Fruit fly (Drosophila melanogaster) whole organism, adult: Measurements from ENCODE around the gene wat.

Source experiments
- CG11617 ChIP-seq: fragments of 200-800 bp; sonication (Bioruptor generic); optimal IDR thresholded peaks from 2 replicates; lab custom pipeline; 2017; ENCODE audit warnings: mild to moderate bottlenecking, missing biosample characterization, missing genetic modification reagents, missing genetic modification characterization
- CG12768 ChIP-seq: fragments of 200-800 bp; sonication (Bioruptor generic); optimal IDR thresholded peaks from 2 replicates; lab custom pipeline; 2017; ENCODE audit warnings: missing biosample characterization, missing genetic modification characterization, mild to moderate bottlenecking, moderate library complexity, missing genetic modification reagents
- CG14711 ChIP-seq: fragments of 200-800 bp; sonication (Bioruptor generic); optimal IDR thresholded peaks from 2 replicates; lab custom pipeline; 2018; ENCODE audit warnings: missing biosample characterization, mild to moderate bottlenecking, missing genetic modification characterization, moderate library complexity
- CG1620 ChIP-seq: fragments of 200-800 bp; sonication (Bioruptor generic); optimal IDR thresholded peaks from 2 replicates; lab custom pipeline; 2016; ENCODE audit warnings: missing biosample characterization, missing genetic modification characterization
- CG33017 ChIP-seq: fragments of 200-800 bp; sonication (Bioruptor generic); optimal IDR thresholded peaks from 2 replicates; lab custom pipeline; 2018; ENCODE audit warnings: missing biosample characterization, mild to moderate bottlenecking, missing genetic modification characterization, moderate library complexity
- CG5204 ChIP-seq: fragments of 200-800 bp; sonication (Bioruptor generic); optimal IDR thresholded peaks from 2 replicates; lab custom pipeline; 2016; ENCODE audit warnings: missing biosample characterization, missing genetic modification characterization
- CG7045 ChIP-seq: fragments of 200-800 bp; sonication (Bioruptor generic); optimal IDR thresholded peaks from 2 replicates; lab custom pipeline; 2017; ENCODE audit warnings: missing biosample characterization, mild to moderate bottlenecking, missing genetic modification characterization
- CG7101 ChIP-seq: fragments of 200-800 bp; sonication (Bioruptor generic); optimal IDR thresholded peaks from 2 replicates; lab custom pipeline; 2018; ENCODE audit warnings: missing biosample characterization, mild to moderate bottlenecking, missing genetic modification characterization, moderate library complexity
- Clk ChIP-seq: fragments of 200-800 bp; sonication (Bioruptor generic); optimal IDR thresholded peaks from 2 replicates; lab custom pipeline; 2017; ENCODE audit warnings: missing biosample characterization, missing genetic modification characterization
- Crg-1 ChIP-seq: fragments of 200-800 bp; sonication (Bioruptor generic); optimal IDR thresholded peaks from 2 replicates; lab custom pipeline; 2016; ENCODE audit warnings: missing biosample characterization, missing genetic modification characterization
- Hr96 ChIP-seq: fragments of 200-800 bp; sonication (Bioruptor generic); optimal IDR thresholded peaks from 2 replicates; lab custom pipeline; 2016; ENCODE audit warnings: missing biosample characterization, missing genetic modification characterization
- Mnt ChIP-seq: fragments of 200-800 bp; sonication (Bioruptor generic); optimal IDR thresholded peaks from 2 replicates; lab custom pipeline; 2016; ENCODE audit warnings: missing biosample characterization, mild to moderate bottlenecking, missing genetic modification characterization
- bab1 ChIP-seq: fragments of 200-800 bp; sonication (Bioruptor generic); optimal IDR thresholded peaks from 3 replicates; lab custom pipeline; 2019; ENCODE audit warnings: missing biosample characterization, mild to moderate bottlenecking, missing genetic modification characterization, moderate library complexity
- cic ChIP-seq: fragments of 200-800 bp; sonication (Bioruptor generic); optimal IDR thresholded peaks from 2 replicates; lab custom pipeline; 2017; ENCODE audit warnings: missing biosample characterization, mild to moderate bottlenecking, missing genetic modification characterization, moderate library complexity
- cnc ChIP-seq, 2 experiments: fragments of >200 bp; optimal IDR thresholded peaks; 2 replicates each; lab custom pipeline; 2017
- kay ChIP-seq: fragments of 200-800 bp; sonication (Bioruptor generic); peaks from one replicate; lab custom pipeline; 2016; ENCODE audit warnings: missing biosample characterization, missing genetic modification characterization, borderline replicate concordance
- ovo ChIP-seq: fragments of 200-800 bp; sonication (Bioruptor generic); optimal IDR thresholded peaks from 2 replicates; lab custom pipeline; 2016; ENCODE audit warnings: missing biosample characterization, missing genetic modification characterization
- pad ChIP-seq: fragments of 200-800 bp; sonication (Bioruptor generic); optimal IDR thresholded peaks from 3 replicates; lab custom pipeline; 2017; ENCODE audit warnings: missing biosample characterization, missing genetic modification characterization, mild to moderate bottlenecking, moderate library complexity, missing genetic modification reagents
- tj ChIP-seq: fragments of 200-800 bp; sonication (Bioruptor generic); optimal IDR thresholded peaks from 3 replicates; lab custom pipeline; 2017; ENCODE audit warnings: missing biosample characterization, mild to moderate bottlenecking, missing genetic modification characterization, moderate library complexity
- toe ChIP-seq: fragments of 200-800 bp; sonication (Bioruptor generic); optimal IDR thresholded peaks from 2 replicates; lab custom pipeline; 2016; ENCODE audit warnings: missing biosample characterization, missing genetic modification characterization

wat gene

DNA sequence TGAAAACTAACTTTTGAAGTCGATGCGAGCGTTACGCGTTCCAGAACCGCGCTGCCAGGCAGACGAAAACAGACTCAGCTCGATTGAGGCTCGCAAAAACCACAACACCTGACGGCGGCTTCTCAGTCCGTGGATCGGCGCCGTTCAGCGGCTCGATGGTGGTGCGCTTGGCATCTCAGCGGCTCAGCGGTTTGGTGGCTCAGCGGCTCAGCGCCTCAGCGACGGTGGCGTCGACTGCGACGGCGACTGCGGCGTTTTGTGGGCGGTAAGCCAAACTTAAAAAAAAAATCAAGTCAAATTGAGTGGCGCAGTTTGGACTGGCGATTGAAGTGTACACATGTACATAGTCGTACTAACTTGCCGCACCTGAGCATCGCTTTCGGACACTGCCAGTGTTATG lies at the start of gene wat:
Gene wat (minus strand): TSS at position 41 of the 400 bp plus-strand sequence.
- TF ChIP-seq CG12768 (GFP tag; lab: Kevin White, UChicago) (no peak), Clk (GFP tag; lab: Kevin White, UChicago) (no peak), pad (no peak), CG11617 (no peak), toe (GFP tag; lab: Kevin White, UChicago) (no peak), CG33017 (tag; lab: Kevin White, UChicago) (no peak), CG14711 (tag; lab: Kevin White, UChicago) (no peak), CG1620 (GFP tag; lab: Kevin White, UChicago) (no peak), bab1 (GFP tag; lab: Kevin White, UChicago) (no peak), Crg-1 (GFP tag; lab: Kevin White, UChicago) (no peak), CG7101 (tag; lab: Kevin White, UChicago) (no peak), CG5204 (GFP tag; lab: Kevin White, UChicago) (no peak)

dm6 chr3R:29069208-29070072 lies 49.2 kb upstream of the wat start:
- no peak for TF ChIP-seq CG12768 (GFP tag; lab: Kevin White, UChicago)

dm6 chr3R:29068430-29069207 lies 48.4 kb upstream of the wat start:
- TF ChIP-seq Mnt (GFP tag; lab: Kevin White, UChicago) (no peak), CG1620 (GFP tag; lab: Kevin White, UChicago) (no peak), CG11617 (no peak), tj (GFP tag; lab: Kevin White, UChicago) (no peak), CG7101 (tag; lab: Kevin White, UChicago) (no peak), toe (GFP tag; lab: Kevin White, UChicago) (no peak), ovo (GFP tag; lab: Kevin White, UChicago) (no peak), Hr96 (no peak), bab1 (GFP tag; lab: Kevin White, UChicago) (no peak), CG12768 (GFP tag; lab: Kevin White, UChicago) (no peak), CG33017 (tag; lab: Kevin White, UChicago) (no peak), pad (no peak), CG7045 (no peak), Crg-1 (GFP tag; lab: Kevin White, UChicago) (no peak), CG14711 (tag; lab: Kevin White, UChicago) (no peak), cnc (optimal IDR thresholded peaks at IDR 0.05; lab: Kevin White, UChicago) (no peak), Clk (GFP tag; lab: Kevin White, UChicago) (no peak), kay (GFP tag; lab: Kevin White, UChicago) (no peak)

dm6 chr3R:29067091-29067490 lies 46.9 kb upstream of the wat start:
- TF ChIP-seq toe (GFP tag; lab: Kevin White, UChicago) (no peak), CG33017 (tag; lab: Kevin White, UChicago) (peak; percentile 2), cic (GFP tag; lab: Kevin White, UChicago) (peak; percentile 28), tj (GFP tag; lab: Kevin White, UChicago) (no peak), CG1620 (GFP tag; lab: Kevin White, UChicago) (no peak), CG7045 (no peak), ovo (GFP tag; lab: Kevin White, UChicago) (no peak), Hr96 (no peak), Mnt (GFP tag; lab: Kevin White, UChicago) (peak; percentile 69), cnc (optimal IDR thresholded peaks at IDR 0.05; lab: Kevin White, UChicago) (no peak), CG12768 (GFP tag; lab: Kevin White, UChicago) (peak; percentile 1)

DNA sequence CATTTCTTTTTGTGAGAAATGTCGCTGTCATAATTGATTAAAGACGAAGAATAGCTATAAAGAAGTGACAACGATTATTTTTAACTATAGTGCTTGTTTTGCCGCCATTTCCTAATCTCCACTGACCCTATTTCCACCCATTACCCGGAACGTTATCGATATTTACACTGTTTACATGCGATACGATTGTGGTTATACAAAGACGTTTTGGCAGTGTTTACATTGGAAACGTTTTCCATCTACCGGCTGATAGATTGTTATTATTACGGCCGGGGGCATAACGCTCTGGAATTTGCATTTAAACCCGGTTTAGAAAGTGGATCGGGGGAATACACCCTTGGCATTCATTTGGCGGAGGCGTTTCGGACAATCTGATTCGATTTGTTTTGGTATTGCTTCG lies 46.1 kb upstream of the wat start:
- TF ChIP-seq cic (GFP tag; lab: Kevin White, UChicago) (peak; percentile 69), toe (GFP tag; lab: Kevin White, UChicago) (no peak), Clk (GFP tag; lab: Kevin White, UChicago) (no peak), pad (peak; percentile 7), Mnt (GFP tag; lab: Kevin White, UChicago) (peak; percentile 32), CG7101 (tag; lab: Kevin White, UChicago) (no peak), cnc (optimal IDR thresholded peaks at IDR 0.05; lab: Kevin White, UChicago) (no peak), Hr96 (no peak), CG1620 (GFP tag; lab: Kevin White, UChicago) (no peak), CG5204 (GFP tag; lab: Kevin White, UChicago) (no peak), ovo (GFP tag; lab: Kevin White, UChicago) (peak; percentile 65), tj (GFP tag; lab: Kevin White, UChicago) (no peak), CG11617 (no peak), Crg-1 (GFP tag; lab: Kevin White, UChicago) (peak; percentile 63)

- no peak for TF ChIP-seq CG11617
- TF ChIP-seq Clk (GFP tag; lab: Kevin White, UChicago): peak; percentile 24
- TF ChIP-seq cnc (optimal IDR thresholded peaks at IDR 0.05; lab: Kevin White, UChicago): no peak
- no peak for TF ChIP-seq bab1 (GFP tag; lab: Kevin White, UChicago)
- no peak for TF ChIP-seq CG5204 (GFP tag; lab: Kevin White, UChicago)
- no peak for TF ChIP-seq Crg-1 (GFP tag; lab: Kevin White, UChicago)
- TF ChIP-seq cic (GFP tag; lab: Kevin White, UChicago): no peak
- TF ChIP-seq CG33017 (tag; lab: Kevin White, UChicago): no peak
- no peak for TF ChIP-seq ovo (GFP tag; lab: Kevin White, UChicago)
- TF ChIP-seq toe (GFP tag; lab: Kevin White, UChicago): no peak
- no peak for TF ChIP-seq CG7101 (tag; lab: Kevin White, UChicago)
- TF ChIP-seq pad: no peak
- no peak for TF ChIP-seq kay (GFP tag; lab: Kevin White, UChicago)
- no peak for TF ChIP-seq tj (GFP tag; lab: Kevin White, UChicago)
- no peak for TF ChIP-seq Mnt (GFP tag; lab: Kevin White, UChicago)
- no peak for TF ChIP-seq CG14711 (tag; lab: Kevin White, UChicago)
- peak; percentile 15 for TF ChIP-seq CG7045
- peak; percentile 1 for TF ChIP-seq CG12768 (GFP tag; lab: Kevin White, UChicago)
- TF ChIP-seq Hr96: no peak
- TF ChIP-seq CG1620 (GFP tag; lab: Kevin White, UChicago): no peak
These were observed 44.5 kb upstream of the wat start for dm6 chr3R:29064682-29065100.
